Worm (Caenorhabditis elegans) whole organism, mixed stage, embryonic: ENCODE data around the gene cdt-2.

ENCODE experiments used
- blmp-1 ChIP-seq: fragments of 150-350 bp; optimal IDR thresholded peaks from 2 replicates; lab custom pipeline; 2014; ENCODE audit warnings: missing biosample characterization, missing genetic modification characterization
- ceh-39 ChIP-seq: fragments of 150-350 bp; optimal IDR thresholded peaks from 2 replicates; lab custom pipeline; 2014; ENCODE audit warnings: missing biosample characterization, missing genetic modification characterization
- ces-1 ChIP-seq: fragments of 150-350 bp; optimal IDR thresholded peaks from 2 replicates; lab custom pipeline; 2014; ENCODE audit warnings: missing biosample characterization, missing genetic modification reagents, missing genetic modification characterization
- drap-1 ChIP-seq: fragments of 200-800 bp; sonication (Bioruptor generic); optimal IDR thresholded peaks from 3 replicates; lab custom pipeline; 2018; ENCODE audit warnings: mild to moderate bottlenecking, missing genetic modification characterization, missing compliant biosample characterization
- nhr-237 ChIP-seq: fragments of 150-350 bp; optimal IDR thresholded peaks from 2 replicates; lab custom pipeline; 2014; ENCODE audit warnings: missing biosample characterization, missing genetic modification characterization
- sem-2 ChIP-seq: fragments of 200-800 bp; sonication (Bioruptor generic); optimal IDR thresholded peaks from 2 replicates; lab custom pipeline; 2018; ENCODE audit warnings: mild to moderate bottlenecking, missing genetic modification characterization, missing compliant biosample characterization
- unc-120 ChIP-seq: sonication (generic microtip); optimal IDR thresholded peaks from 2 replicates; lab custom pipeline; 2017; ENCODE audit warnings: missing genetic modification characterization, missing compliant biosample characterization; ENCODE audit not compliant: poor library complexity, severe bottlenecking
- unc-39 ChIP-seq: fragments of 150-350 bp; optimal IDR thresholded peaks from 2 replicates; lab custom pipeline; 2014; ENCODE audit warnings: missing biosample characterization, missing genetic modification characterization
- unc-62 ChIP-seq: fragments of 150-350 bp; optimal IDR thresholded peaks from 2 replicates; lab custom pipeline; 2014; ENCODE audit warnings: missing biosample characterization, missing genetic modification reagents, missing genetic modification characterization
- zip-8 ChIP-seq: fragments of 150-350 bp; optimal IDR thresholded peaks from 2 replicates; lab custom pipeline; 2014; ENCODE audit warnings: missing biosample characterization, missing genetic modification characterization
- ztf-11 ChIP-seq: fragments of 150-350 bp; optimal IDR thresholded peaks from 2 replicates; lab custom pipeline; 2014; ENCODE audit warnings: missing biosample characterization, missing genetic modification characterization

- no peak for TF ChIP-seq ces-1 (GFP tag; lab: Kevin White, UChicago)
- TF ChIP-seq sem-2 (GFP tag; lab: Kevin White, UChicago): no peak
- TF ChIP-seq zip-8 (tag; lab: Kevin White, UChicago): no peak
- no peak for TF ChIP-seq unc-120 (tag; lab: Kevin White, UChicago)
- no peak for TF ChIP-seq ceh-39 (tag; lab: Kevin White, UChicago)
- no peak for TF ChIP-seq nhr-237 (tag; lab: Kevin White, UChicago)
- TF ChIP-seq drap-1 (GFP tag; lab: Kevin White, UChicago): no peak
- no peak for TF ChIP-seq unc-62 (GFP tag; lab: Kevin White, UChicago)
- TF ChIP-seq unc-39: no peak
- no peak for TF ChIP-seq ztf-11 (tag; lab: Kevin White, UChicago)
- TF ChIP-seq blmp-1: no peak
Observed at ce11 chrV:14993620-14994019, 2.7 kb upstream of the cdt-2 start, which contains the start of gene fil-1.
